Fruit fly (Drosophila melanogaster) whole organism, embryonic: Measurements from ENCODE around the gene CG13097.

ENCODE experiments used
- Ada2b ChIP-seq: fragments of 200-800 bp; sonication (Bioruptor generic); IDR thresholded peaks from 2 replicates; pipeline ENCODE4 v1.3.6; 2022; ENCODE audit warnings: missing biosample characterization, missing genetic modification characterization
- Asciz ChIP-seq: fragments of 200-800 bp; sonication (Bioruptor generic); optimal IDR thresholded peaks from 2 replicates; lab custom pipeline; 2017; ENCODE audit warnings: missing biosample characterization, mild to moderate bottlenecking, missing genetic modification characterization, missing genetic modification reagents
- B-H2 ChIP-seq: fragments of 200-800 bp; sonication (Bioruptor generic); optimal IDR thresholded peaks from 2 replicates; lab custom pipeline; 2018; ENCODE audit warnings: missing biosample characterization, mild to moderate bottlenecking, missing genetic modification characterization
- CG10209 ChIP-seq: fragments of 200-800 bp; sonication (Bioruptor generic); optimal IDR thresholded peaks from 3 replicates; lab custom pipeline; 2017; ENCODE audit warnings: missing biosample characterization, mild to moderate bottlenecking, missing genetic modification characterization, missing genetic modification reagents
- CG10274 ChIP-seq: fragments of 200-800 bp; sonication (Bioruptor generic); optimal IDR thresholded peaks from 3 replicates; lab custom pipeline; 2017; ENCODE audit warnings: missing biosample characterization, mild to moderate bottlenecking, missing genetic modification characterization
- CG11085 ChIP-seq: fragments of 200-800 bp; sonication (Bioruptor generic); IDR thresholded peaks from 2 replicates; pipeline ENCODE4 v1.3.6; 2022; ENCODE audit warnings: missing biosample characterization, missing genetic modification characterization
- CG11723 ChIP-seq: fragments of 200-800 bp; sonication (Bioruptor generic); optimal IDR thresholded peaks from 2 replicates; lab custom pipeline; 2017; ENCODE audit warnings: missing biosample characterization, mild to moderate bottlenecking, missing genetic modification characterization
- CG12236 ChIP-seq: fragments of 200-800 bp; sonication (Bioruptor generic); optimal IDR thresholded peaks from 2 replicates; lab custom pipeline; 2016; ENCODE audit warnings: missing biosample characterization, missing genetic modification characterization
- CG14860 ChIP-seq: fragments of 200-800 bp; sonication (Bioruptor generic); IDR thresholded peaks from 3 replicates; pipeline ENCODE4 v1.3.6; 2022; ENCODE audit warnings: missing biosample characterization, missing genetic modification characterization; ENCODE audit not compliant: partially characterized antibody
- CG17568 ChIP-seq: fragments of 200-800 bp; sonication (Bioruptor generic); optimal IDR thresholded peaks from 2 replicates; lab custom pipeline; 2018; ENCODE audit warnings: missing biosample characterization, mild to moderate bottlenecking, missing genetic modification characterization, moderate library complexity
- CG17829 ChIP-seq: fragments of 200-800 bp; optimal IDR thresholded peaks from 2 replicates; lab custom pipeline; 2019; ENCODE audit warnings: missing biosample characterization, mild to moderate bottlenecking, missing genetic modification characterization, moderate library complexity
- CG18262 ChIP-seq: fragments of 200-800 bp; optimal IDR thresholded peaks from 3 replicates; lab custom pipeline; 2019; ENCODE audit warnings: missing biosample characterization, mild to moderate bottlenecking, missing genetic modification characterization, moderate library complexity
- CG18599 ChIP-seq: fragments of 200-800 bp; sonication (Bioruptor generic); optimal IDR thresholded peaks from 3 replicates; lab custom pipeline; 2017; ENCODE audit warnings: missing biosample characterization, missing genetic modification characterization, mild to moderate bottlenecking, moderate library complexity, missing genetic modification reagents
- CG32532 ChIP-seq: fragments of 200-800 bp; sonication (Bioruptor generic); IDR thresholded peaks from 2 replicates; pipeline ENCODE4 v1.3.6; 2022; ENCODE audit warnings: missing biosample characterization, missing genetic modification characterization
- CG32772 ChIP-seq: fragments of 200-800 bp; sonication (Bioruptor generic); IDR thresholded peaks from 2 replicates; pipeline ENCODE4 v1.3.6; 2022; ENCODE audit warnings: missing biosample characterization, missing genetic modification characterization
- CG3407 ChIP-seq: fragments of 200-800 bp; sonication (Bioruptor generic); optimal IDR thresholded peaks from 2 replicates; lab custom pipeline; 2018; ENCODE audit warnings: missing biosample characterization, mild to moderate bottlenecking, missing genetic modification characterization
- CG34224 ChIP-seq: fragments of 200-800 bp; sonication (Bioruptor generic); IDR thresholded peaks from 3 replicates; pipeline ENCODE4 v1.3.6; 2022; ENCODE audit warnings: missing biosample characterization, missing genetic modification characterization; ENCODE audit not compliant: partially characterized antibody
- CG6683 ChIP-seq: fragments of 200-800 bp; sonication (Bioruptor generic); optimal IDR thresholded peaks from 2 replicates; lab custom pipeline; 2017; ENCODE audit warnings: missing biosample characterization, mild to moderate bottlenecking, missing genetic modification characterization, missing genetic modification reagents
- CG7745 ChIP-seq: fragments of 200-800 bp; sonication (Bioruptor generic); optimal IDR thresholded peaks from 2 replicates; lab custom pipeline; 2018; ENCODE audit warnings: missing biosample characterization, mild to moderate bottlenecking, missing genetic modification characterization, moderate library complexity
- CrebB ChIP-seq: fragments of 200-800 bp; sonication (Bioruptor generic); optimal IDR thresholded peaks from 3 replicates; lab custom pipeline; 2018; ENCODE audit warnings: missing biosample characterization, mild to moderate bottlenecking, missing genetic modification characterization
- D ChIP-seq, 2 experiments: fragments of 200-800 bp in 1 of 2; fragments of >200 bp in 1 of 2; sonication (Bioruptor generic) in 1 of 2; optimal IDR thresholded peaks; 2 replicates in 1 of 2; 3 replicates in 1 of 2; lab custom pipeline; 2017; ENCODE audit warnings: mild to moderate bottlenecking in 1 of 2, missing biosample characterization in 1 of 2, missing genetic modification characterization in 1 of 2, missing genetic modification reagents in 1 of 2
- Dad ChIP-seq: fragments of 200-800 bp; sonication (Bioruptor generic); optimal IDR thresholded peaks from 3 replicates; lab custom pipeline; 2016; ENCODE audit warnings: missing biosample characterization, missing genetic modification characterization
- Drgx ChIP-seq: fragments of 200-800 bp; sonication (Bioruptor generic); IDR thresholded peaks from 2 replicates; pipeline ENCODE4 v1.3.6; 2022; ENCODE audit warnings: missing biosample characterization, missing genetic modification characterization
- Hand ChIP-seq: fragments of 200-800 bp; sonication (Bioruptor generic); optimal IDR thresholded peaks from 2 replicates; lab custom pipeline; 2017; ENCODE audit warnings: mild to moderate bottlenecking, missing biosample characterization, missing genetic modification reagents, missing genetic modification characterization
- Hr78 ChIP-seq, 2 experiments: fragments of 200-800 bp in 1 of 2; fragments of >200 bp in 1 of 2; sonication (Bioruptor generic) in 1 of 2; optimal IDR thresholded peaks; 2 replicates each; lab custom pipeline; 2017 to 2019; ENCODE audit warnings: missing biosample characterization in 2 of 2, missing genetic modification characterization in 2 of 2, mild to moderate bottlenecking in 1 of 2, moderate library complexity in 1 of 2
- Lpt ChIP-seq: fragments of >200 bp; optimal IDR thresholded peaks from 2 replicates; lab custom pipeline; 2018; ENCODE audit warnings: missing biosample characterization, missing genetic modification characterization
- NFAT ChIP-seq: fragments of 200-800 bp; sonication (Bioruptor generic); IDR thresholded peaks from 2 replicates; pipeline ENCODE4 v1.3.6; 2022; ENCODE audit warnings: missing biosample characterization, missing genetic modification characterization
- Taf1 ChIP-seq: fragments of 200-800 bp; sonication (Bioruptor generic); IDR thresholded peaks from 2 replicates; pipeline ENCODE4 v1.3.6; 2022; ENCODE audit warnings: missing biosample characterization, missing genetic modification characterization
- emc ChIP-seq: fragments of 200-800 bp; sonication (Bioruptor generic); optimal IDR thresholded peaks from 2 replicates; lab custom pipeline; 2016; ENCODE audit warnings: missing biosample characterization, missing genetic modification characterization
- fd3F ChIP-seq: fragments of 200-800 bp; sonication (Bioruptor generic); optimal IDR thresholded peaks from 2 replicates; lab custom pipeline; 2018; ENCODE audit warnings: missing biosample characterization, mild to moderate bottlenecking, missing genetic modification characterization, moderate library complexity
- gt ChIP-seq: fragments of 200-800 bp; sonication (Bioruptor generic); IDR thresholded peaks from 2 replicates; pipeline ENCODE4 v1.3.6; 2022; ENCODE audit warnings: missing biosample characterization, missing genetic modification characterization
- hb ChIP-seq: fragments of 200-800 bp; sonication (Bioruptor generic); IDR thresholded peaks from 3 replicates; pipeline ENCODE4 v1.3.6; 2022; ENCODE audit warnings: missing biosample characterization, missing genetic modification characterization; ENCODE audit not compliant: partially characterized antibody
- hbn ChIP-seq: fragments of 200-800 bp; sonication (Bioruptor generic); IDR thresholded peaks from 2 replicates; pipeline ENCODE4 v1.3.6; 2022; ENCODE audit warnings: missing biosample characterization, missing genetic modification characterization; ENCODE audit not compliant: partially characterized antibody
- ind ChIP-seq: fragments of 200-800 bp; sonication (Bioruptor generic); optimal IDR thresholded peaks from 3 replicates; lab custom pipeline; 2016; ENCODE audit warnings: missing biosample characterization, missing genetic modification characterization
- nau ChIP-seq: fragments of 200-800 bp; sonication (Bioruptor generic); optimal IDR thresholded peaks from 3 replicates; lab custom pipeline; 2017; ENCODE audit warnings: missing biosample characterization, mild to moderate bottlenecking, missing genetic modification characterization, missing genetic modification reagents
- nmo ChIP-seq: fragments of 200-800 bp; sonication (Bioruptor generic); optimal IDR thresholded peaks from 2 replicates; lab custom pipeline; 2018; ENCODE audit warnings: missing biosample characterization, mild to moderate bottlenecking, missing genetic modification characterization, moderate library complexity
- odd ChIP-seq: fragments of 200-800 bp; sonication (Bioruptor generic); optimal IDR thresholded peaks from 2 replicates; lab custom pipeline; 2017; ENCODE audit warnings: missing biosample characterization, mild to moderate bottlenecking, missing genetic modification characterization
- prd ChIP-seq, 3 experiments: fragments of >200 bp in 2 of 3; fragments of 200-800 bp in 1 of 3; sonication (Bioruptor generic) in 1 of 3; optimal IDR thresholded peaks in 2 of 3; IDR thresholded peaks in 1 of 3; 2 replicates in 2 of 3; 3 replicates in 1 of 3; pipeline versions ENCODE4 v1.3.6 to Lab custom; 2017 to 2022; ENCODE audit warnings: missing biosample characterization in 1 of 3, missing genetic modification characterization in 1 of 3
- salm ChIP-seq: fragments of 200-800 bp; sonication (Bioruptor generic); optimal IDR thresholded peaks from 2 replicates; lab custom pipeline; 2018; ENCODE audit warnings: missing biosample characterization, mild to moderate bottlenecking, missing genetic modification characterization
- scrt ChIP-seq: fragments of 200-800 bp; sonication (Bioruptor generic); optimal IDR thresholded peaks from 2 replicates; lab custom pipeline; 2018; ENCODE audit warnings: missing biosample characterization, mild to moderate bottlenecking, missing genetic modification characterization, moderate library complexity
- sens-2 ChIP-seq: fragments of 200-800 bp; sonication (Bioruptor generic); IDR thresholded peaks from 2 replicates; pipeline ENCODE4 v1.3.6; 2022; ENCODE audit warnings: missing biosample characterization, missing genetic modification characterization
- sna ChIP-seq: fragments of 200-800 bp; sonication (Bioruptor generic); IDR thresholded peaks from 2 replicates; pipeline ENCODE4 v1.3.6; 2022; ENCODE audit warnings: missing biosample characterization, missing genetic modification characterization; ENCODE audit not compliant: partially characterized antibody
- toy ChIP-seq: fragments of 200-800 bp; sonication (Bioruptor generic); IDR thresholded peaks from 2 replicates; pipeline ENCODE4 v1.3.6; 2022; ENCODE audit warnings: missing biosample characterization, missing genetic modification characterization
- unc-4 ChIP-seq: fragments of 200-800 bp; sonication (Bioruptor generic); IDR thresholded peaks from 2 replicates; pipeline ENCODE4 v1.3.6; 2022; ENCODE audit warnings: missing biosample characterization, missing genetic modification characterization; ENCODE audit not compliant: partially characterized antibody
- wor ChIP-seq: fragments of 200-800 bp; sonication (Bioruptor generic); IDR thresholded peaks from 2 replicates; pipeline ENCODE4 v1.3.6; 2022; ENCODE audit warnings: missing biosample characterization, missing genetic modification characterization
- z ChIP-seq: fragments of 200-800 bp; sonication (Bioruptor generic); IDR thresholded peaks from 3 replicates; pipeline ENCODE4 v1.3.6; 2022; ENCODE audit warnings: missing biosample characterization, missing genetic modification characterization
- zfh1 ChIP-seq: fragments of 200-800 bp; sonication (Bioruptor generic); IDR thresholded peaks from 3 replicates; pipeline ENCODE4 v1.3.6; 2022; ENCODE audit warnings: missing biosample characterization, missing genetic modification characterization

CG13097 gene

DNA sequence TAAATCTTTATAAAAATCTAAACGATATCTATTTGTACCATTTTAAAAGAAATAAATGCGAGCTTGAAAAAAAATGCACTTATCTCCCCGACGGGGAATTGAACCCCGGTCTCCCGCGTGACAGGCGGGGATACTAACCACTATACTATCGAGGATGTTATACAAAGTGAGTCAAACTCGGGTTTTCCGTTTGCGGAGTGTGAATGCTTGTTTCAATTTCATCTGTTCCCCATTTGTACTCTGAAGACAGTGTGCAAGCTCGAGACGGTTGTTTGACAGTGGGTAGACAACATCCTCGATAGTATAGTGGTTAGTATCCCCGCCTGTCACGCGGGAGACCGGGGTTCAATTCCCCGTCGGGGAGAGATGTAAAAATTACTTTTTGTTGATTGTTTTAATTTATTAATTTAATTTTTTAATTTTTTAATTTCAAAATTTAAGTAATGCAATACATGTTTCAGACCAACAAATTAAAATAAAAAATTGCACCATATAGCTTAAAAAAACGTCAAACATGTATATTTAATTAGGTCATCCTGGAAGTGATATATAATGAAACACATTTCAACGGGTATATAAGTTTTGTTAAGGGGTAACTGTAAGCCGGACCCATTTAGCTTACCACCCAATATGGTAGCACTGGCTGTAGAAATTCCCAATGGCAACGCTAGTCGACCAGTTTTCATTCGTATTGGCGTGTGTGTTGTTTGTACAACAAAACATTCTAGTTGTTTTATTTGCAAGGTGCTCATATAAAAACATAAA lies 27.0 kb upstream of the CG13097 start, which contains the start of gene Sema1a (continued):
- peak; percentile 69 for TF ChIP-seq CG18262
- TF ChIP-seq sna: peak; percentile 81
- TF ChIP-seq Dad (GFP tag; lab: Kevin White, UChicago): peak; percentile 30
- peak; percentile 79 for TF ChIP-seq CG34224
- no peak for TF ChIP-seq wor (GFP tag; lab: Robert Waterston, UW)
- no peak for TF ChIP-seq CG11723 (GFP tag; lab: Kevin White, UChicago)
- no peak for TF ChIP-seq CG17568 (GFP tag; lab: Kevin White, UChicago)
- no peak for TF ChIP-seq toy (GFP tag; lab: Robert Waterston, UW)
- peak; percentile 64; the same call in 2 of the 3 replicates for TF ChIP-seq hb (GFP tag; lab: Robert Waterston, UW)
- TF ChIP-seq CG18599 (GFP tag; lab: Kevin White, UChicago): peak; percentile 51
- TF ChIP-seq CG3407: no peak
- peak; percentile 30 for TF ChIP-seq CrebB (tag; lab: Kevin White, UChicago)
- TF ChIP-seq prd (optimal IDR thresholded peaks at IDR 0.05; lab: Kevin White, UChicago): no peak
- peak; percentile 80 for TF ChIP-seq prd (GFP tag; IDR thresholded peaks at IDR 0.05; lab: Robert Waterston, UW)
- TF ChIP-seq Asciz (GFP tag; lab: Kevin White, UChicago): peak; percentile 27
- no peak for TF ChIP-seq CG10274 (GFP tag; lab: Kevin White, UChicago)
- peak; percentile 54 for TF ChIP-seq scrt (GFP tag; lab: Kevin White, UChicago)
- TF ChIP-seq salm: peak; percentile 54
- TF ChIP-seq CG11085 (GFP tag; lab: Robert Waterston, UW): peak; percentile 47
- no peak for TF ChIP-seq z (GFP tag; lab: Robert Waterston, UW)
- peak; percentile 4 for TF ChIP-seq emc (GFP tag; lab: Kevin White, UChicago)
- TF ChIP-seq nmo: peak; percentile 36
- peak; percentile 65 for TF ChIP-seq Drgx (GFP tag; lab: Robert Waterston, UW)
- TF ChIP-seq CG10209: peak; percentile 34
- peak; percentile 77 for TF ChIP-seq hbn (GFP tag; lab: Robert Waterston, UW)
- no peak for TF ChIP-seq NFAT
- TF ChIP-seq CG12236 (GFP tag; lab: Kevin White, UChicago): peak; percentile 13
- no peak for TF ChIP-seq D (optimal IDR thresholded peaks at IDR 0.05; lab: Kevin White, UChicago)
- TF ChIP-seq D (GFP tag; optimal IDR thresholded peaks at IDR 0.05; lab: Kevin White, UChicago): peak; percentile 18
- TF ChIP-seq Hr78 (GFP tag; optimal IDR thresholded peaks at IDR 0.05; lab: Kevin White, UChicago): peak in 1 of 2 experiments; percentile 42
- peak; percentile 83 for TF ChIP-seq fd3F
- peak; percentile 9 for TF ChIP-seq CG7745 (tag; lab: Kevin White, UChicago)
- no peak for TF ChIP-seq B-H2 (GFP tag; lab: Kevin White, UChicago)
- no peak for TF ChIP-seq Hand (GFP tag; lab: Kevin White, UChicago)
- peak; percentile 63 for TF ChIP-seq unc-4 (GFP tag; lab: Robert Waterston, UW)
- peak; percentile 68 for TF ChIP-seq Ada2b (GFP tag; lab: Robert Waterston, UW)
- peak; percentile 68 for TF ChIP-seq zfh1
- no peak; the same call in 1 of the 2 replicates for TF ChIP-seq gt (GFP tag; lab: Robert Waterston, UW)
- no peak for TF ChIP-seq Lpt (GFP tag; lab: Kevin White, UChicago)
- TF ChIP-seq nau: peak; percentile 47
- TF ChIP-seq CG14860: peak; percentile 65
- peak; percentile 62 for TF ChIP-seq odd (GFP tag; lab: Kevin White, UChicago)
- TF ChIP-seq ind: peak; percentile 51
- TF ChIP-seq Taf1: peak; percentile 53
- peak; percentile 75 for TF ChIP-seq CG32532 (GFP tag; lab: Robert Waterston, UW)
- TF ChIP-seq CG32772 (GFP tag; lab: Robert Waterston, UW): no peak; the same call in 1 of the 2 replicates
- peak; percentile 47 for TF ChIP-seq CG17829
- TF ChIP-seq sens-2 (GFP tag; lab: Robert Waterston, UW): no peak; the same call in 1 of the 2 replicates
- no peak for TF ChIP-seq CG6683
